Fruit fly (Drosophila melanogaster) whole organism, pupa: Measurements from ENCODE around the gene Ir94d.

Experiments used
- CG10348 ChIP-seq: fragments of 200-800 bp; sonication (Bioruptor generic); IDR thresholded peaks from 2 replicates; pipeline ENCODE4 v1.3.6; 2022; ENCODE audit warnings: missing biosample characterization, missing genetic modification characterization
- CG12605 ChIP-seq: fragments of 200-800 bp; sonication (Bioruptor generic); IDR thresholded peaks from 2 replicates; pipeline ENCODE4 v1.3.6; 2022; ENCODE audit warnings: missing biosample characterization, missing genetic modification characterization
- CG13204 ChIP-seq: fragments of 200-800 bp; sonication (Bioruptor generic); optimal IDR thresholded peaks from 2 replicates; lab custom pipeline; 2018; ENCODE audit warnings: missing biosample characterization, mild to moderate bottlenecking, missing genetic modification characterization, moderate library complexity
- CG14655 ChIP-seq: fragments of 200-800 bp; sonication (Bioruptor generic); optimal IDR thresholded peaks from 3 replicates; lab custom pipeline; 2017; ENCODE audit warnings: mild to moderate bottlenecking, missing biosample characterization, missing genetic modification reagents, missing genetic modification characterization
- CG15710 ChIP-seq: fragments of 200-800 bp; sonication (Bioruptor generic); optimal IDR thresholded peaks from 2 replicates; lab custom pipeline; 2018; ENCODE audit warnings: missing biosample characterization, mild to moderate bottlenecking, missing genetic modification characterization, moderate library complexity
- CG17806 ChIP-seq: fragments of 200-800 bp; sonication (Bioruptor generic); optimal IDR thresholded peaks from 2 replicates; lab custom pipeline; 2018; ENCODE audit warnings: missing biosample characterization, mild to moderate bottlenecking, missing genetic modification characterization, moderate library complexity
- CG32121 ChIP-seq: fragments of 200-800 bp; sonication (Bioruptor generic); IDR thresholded peaks from 2 replicates; pipeline ENCODE4 v1.3.6; 2022; ENCODE audit warnings: missing biosample characterization, missing genetic modification characterization
- CG34367 ChIP-seq: fragments of 200-800 bp; sonication (Bioruptor generic); optimal IDR thresholded peaks from 2 replicates; lab custom pipeline; 2018; ENCODE audit warnings: missing biosample characterization, mild to moderate bottlenecking, missing genetic modification characterization
- CG4496 ChIP-seq: fragments of 200-800 bp; sonication (Bioruptor generic); IDR thresholded peaks from 3 replicates; pipeline ENCODE4 v1.3.6; 2022; ENCODE audit warnings: missing biosample characterization, missing genetic modification characterization
- CG8159 ChIP-seq: fragments of 200-800 bp; sonication (Bioruptor generic); optimal IDR thresholded peaks from 3 replicates; lab custom pipeline; 2018; ENCODE audit warnings: missing biosample characterization, mild to moderate bottlenecking, missing genetic modification characterization, moderate library complexity
- CG8301 ChIP-seq: fragments of 200-800 bp; sonication (Bioruptor generic); optimal IDR thresholded peaks from 2 replicates; lab custom pipeline; 2018; ENCODE audit warnings: missing biosample characterization, mild to moderate bottlenecking, missing genetic modification characterization
- CG9948 ChIP-seq: fragments of 200-800 bp; sonication (Bioruptor generic); optimal IDR thresholded peaks from 2 replicates; lab custom pipeline; 2018; ENCODE audit warnings: missing biosample characterization, mild to moderate bottlenecking, missing genetic modification characterization, moderate library complexity
- D1 ChIP-seq: fragments of 200-800 bp; sonication (Bioruptor generic); optimal IDR thresholded peaks from 2 replicates; lab custom pipeline; 2018; ENCODE audit warnings: missing biosample characterization, mild to moderate bottlenecking, missing genetic modification characterization, moderate library complexity
- EcR ChIP-seq: fragments of 200-800 bp; sonication (Bioruptor generic); optimal IDR thresholded peaks from 3 replicates; lab custom pipeline; 2019; ENCODE audit warnings: missing biosample characterization, missing genetic modification characterization, mild to moderate bottlenecking, moderate library complexity, missing genetic modification reagents
- Ets98B ChIP-seq: fragments of 200-800 bp; sonication (Bioruptor generic); IDR thresholded peaks from 2 replicates; pipeline ENCODE4 v1.3.6; 2022; ENCODE audit warnings: missing biosample characterization, missing genetic modification characterization
- Pif1A ChIP-seq: fragments of 200-800 bp; sonication (Bioruptor generic); optimal IDR thresholded peaks from 3 replicates; lab custom pipeline; 2016; ENCODE audit warnings: missing biosample characterization, missing genetic modification characterization
- Pif1B ChIP-seq: fragments of 200-800 bp; sonication (Bioruptor generic); optimal IDR thresholded peaks from 3 replicates; lab custom pipeline; 2016; ENCODE audit warnings: missing biosample characterization, missing genetic modification characterization
- Snoo ChIP-seq: fragments of 200-800 bp; sonication (Bioruptor generic); optimal IDR thresholded peaks from 3 replicates; lab custom pipeline; 2017; ENCODE audit warnings: missing biosample characterization, mild to moderate bottlenecking, missing genetic modification characterization, inconsistent platforms
- fd96Ca ChIP-seq: fragments of 200-800 bp; sonication (Bioruptor generic); IDR thresholded peaks from 3 replicates; pipeline ENCODE4 v1.3.6; 2022; ENCODE audit warnings: missing biosample characterization, missing genetic modification characterization
- gl ChIP-seq: fragments of 200-800 bp; sonication (Bioruptor generic); optimal IDR thresholded peaks from 2 replicates; lab custom pipeline; 2018; ENCODE audit warnings: missing biosample characterization, mild to moderate bottlenecking, missing genetic modification characterization
- rn ChIP-seq: fragments of 200-800 bp; sonication (Bioruptor generic); IDR thresholded peaks from 2 replicates; pipeline ENCODE4 v1.3.6; 2022; ENCODE audit warnings: missing biosample characterization, missing genetic modification characterization

Gene Ir94d

dm6 chr3R:23393507-23393906 is 9.1 kb upstream of the Ir94d start:
- TF ChIP-seq CG17806 (tag; lab: Kevin White, UChicago) (no peak), CG32121 (peak; percentile 35; the same call in 1 of the 2 replicates), CG14655 (GFP tag; lab: Kevin White, UChicago) (peak; percentile 33), CG8301 (tag; lab: Kevin White, UChicago) (peak; percentile 34), CG15710 (no peak), CG4496 (GFP tag; lab: Robert Waterston, UW) (no peak)

DNA sequence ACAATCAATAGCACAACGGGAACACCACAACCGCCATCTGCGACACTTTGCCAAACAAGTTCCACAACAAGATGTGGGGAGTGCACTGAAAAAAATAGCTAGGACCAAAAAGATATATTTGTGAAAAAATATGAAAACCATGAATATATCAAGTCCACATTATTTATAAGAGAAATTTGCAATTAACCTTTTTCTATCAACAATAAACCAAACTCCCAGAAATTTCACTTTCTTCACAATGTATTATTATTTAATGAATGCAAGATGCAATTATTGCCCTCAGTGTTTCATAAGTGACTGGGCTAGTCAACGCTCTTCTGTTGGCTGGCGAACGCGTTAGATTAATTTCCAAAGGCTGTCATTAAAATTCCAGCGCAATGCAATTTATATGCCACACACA is 6.9 kb upstream of the Ir94d start:
- TF ChIP-seq D1 (tag; lab: Kevin White, UChicago): no peak
- TF ChIP-seq Ets98B: peak; percentile 71
- no peak for TF ChIP-seq Pif1B (GFP tag; lab: Kevin White, UChicago)
- no peak for TF ChIP-seq CG8159 (tag; lab: Kevin White, UChicago)
- TF ChIP-seq CG4496 (GFP tag; lab: Robert Waterston, UW): peak; percentile 67
- peak; percentile 44; the same call in 1 of the 2 replicates for TF ChIP-seq rn (GFP tag; lab: Robert Waterston, UW)
- peak; percentile 69 for TF ChIP-seq CG32121
- TF ChIP-seq CG15710: no peak
- TF ChIP-seq CG14655 (GFP tag; lab: Kevin White, UChicago): peak; percentile 76
- TF ChIP-seq CG12605 (GFP tag; lab: Robert Waterston, UW): peak; percentile 64
- TF ChIP-seq CG9948 (tag; lab: Kevin White, UChicago): peak; percentile 11
- peak; percentile 71 for TF ChIP-seq CG8301 (tag; lab: Kevin White, UChicago)
- 0 out of 3 replicates have a peak, but pooled peaks have one; percentile 28 for TF ChIP-seq fd96Ca
- TF ChIP-seq CG34367 (tag; lab: Kevin White, UChicago): no peak
- no peak for TF ChIP-seq EcR (GFP tag; lab: Kevin White, UChicago)
- peak; percentile 51 for TF ChIP-seq Pif1A
- TF ChIP-seq CG17806 (tag; lab: Kevin White, UChicago): no peak
- no peak for TF ChIP-seq CG13204
- TF ChIP-seq Snoo (tag; lab: Kevin White, UChicago): no peak
- TF ChIP-seq gl (tag; lab: Kevin White, UChicago): no peak

DNA sequence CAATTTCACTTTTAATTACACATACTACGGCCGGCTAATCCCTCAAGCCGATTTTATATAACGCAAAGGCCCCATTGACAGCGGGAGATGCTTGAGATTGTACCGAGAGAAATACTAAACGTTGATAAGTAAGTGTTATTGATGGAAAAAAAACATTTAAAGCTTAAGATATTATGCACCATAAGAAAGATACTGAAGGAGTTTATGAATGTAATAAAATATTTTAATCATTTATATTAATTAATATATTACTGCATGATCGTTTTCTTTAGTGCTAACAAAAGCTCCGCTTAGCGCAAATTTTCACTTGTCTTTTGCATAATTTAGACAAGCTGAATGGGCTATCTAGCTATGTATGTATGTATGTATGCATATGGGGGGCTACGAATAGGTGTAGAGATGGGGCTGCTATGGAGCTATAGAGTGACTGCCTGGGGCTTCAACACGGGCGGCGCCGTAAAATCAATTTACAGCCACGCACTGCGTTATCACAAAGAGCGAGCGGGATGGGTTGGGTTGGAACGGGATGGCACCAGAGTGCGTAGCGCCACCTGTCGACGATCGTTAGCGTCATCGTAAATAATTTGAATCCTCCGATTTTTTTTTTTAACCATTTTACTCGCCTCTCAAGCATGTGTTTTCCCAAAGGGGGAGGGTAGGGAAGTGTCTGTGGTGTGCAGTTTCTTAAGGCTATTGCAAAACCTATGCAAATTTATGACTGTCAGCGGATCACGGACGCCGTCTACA is 5.9 kb upstream of the Ir94d start:
- no peak for TF ChIP-seq EcR (GFP tag; lab: Kevin White, UChicago)
- TF ChIP-seq CG32121: peak; percentile 51; the same call in 1 of the 2 replicates
- peak; percentile 13 for TF ChIP-seq CG17806 (tag; lab: Kevin White, UChicago)
- TF ChIP-seq CG10348: no peak
- no peak for TF ChIP-seq D1 (tag; lab: Kevin White, UChicago)
- 0 out of 3 replicates have a peak, but pooled peaks have one; percentile 9 for TF ChIP-seq fd96Ca
- peak; percentile 8 for TF ChIP-seq CG9948 (tag; lab: Kevin White, UChicago)
- TF ChIP-seq CG12605 (GFP tag; lab: Robert Waterston, UW): 0 out of 2 replicates have a peak, but pooled peaks have one; percentile 18
- peak; percentile 51; the same call in 1 of the 3 replicates for TF ChIP-seq CG4496 (GFP tag; lab: Robert Waterston, UW)
- peak; percentile 32 for TF ChIP-seq CG8301 (tag; lab: Kevin White, UChicago)
- TF ChIP-seq Pif1A: no peak
- TF ChIP-seq CG8159 (tag; lab: Kevin White, UChicago): no peak
- peak; percentile 44 for TF ChIP-seq Ets98B
- TF ChIP-seq CG15710: no peak
- TF ChIP-seq gl (tag; lab: Kevin White, UChicago): no peak
- TF ChIP-seq CG14655 (GFP tag; lab: Kevin White, UChicago): peak; percentile 63
- TF ChIP-seq rn (GFP tag; lab: Robert Waterston, UW): no peak
- no peak for TF ChIP-seq CG34367 (tag; lab: Kevin White, UChicago)
- TF ChIP-seq CG13204: no peak
- TF ChIP-seq Snoo (tag; lab: Kevin White, UChicago): no peak
- no peak for TF ChIP-seq Pif1B (GFP tag; lab: Kevin White, UChicago)

dm6 chr3R:23398979-23399378 is 3.6 kb upstream of the Ir94d start:
- TF ChIP-seq Pif1B (GFP tag; lab: Kevin White, UChicago): no peak
- TF ChIP-seq CG10348: peak; percentile 37; the same call in 1 of the 2 replicates
- no peak for TF ChIP-seq CG15710
- no peak for TF ChIP-seq CG8301 (tag; lab: Kevin White, UChicago)
- TF ChIP-seq CG12605 (GFP tag; lab: Robert Waterston, UW): peak; percentile 24; the same call in 1 of the 2 replicates
- no peak for TF ChIP-seq CG13204
- TF ChIP-seq fd96Ca: peak; percentile 77
- peak; percentile 35; the same call in 1 of the 2 replicates for TF ChIP-seq Ets98B
- TF ChIP-seq Snoo (tag; lab: Kevin White, UChicago): no peak
- TF ChIP-seq CG14655 (GFP tag; lab: Kevin White, UChicago): no peak
- TF ChIP-seq CG17806 (tag; lab: Kevin White, UChicago): no peak
- TF ChIP-seq CG34367 (tag; lab: Kevin White, UChicago): no peak
- peak; percentile 72; the same call in 2 of the 3 replicates for TF ChIP-seq CG4496 (GFP tag; lab: Robert Waterston, UW)
- no peak for TF ChIP-seq D1 (tag; lab: Kevin White, UChicago)
- TF ChIP-seq rn (GFP tag; lab: Robert Waterston, UW): 0 out of 2 replicates have a peak, but pooled peaks have one; percentile 19
- peak; percentile 72 for TF ChIP-seq CG32121
- no peak for TF ChIP-seq EcR (GFP tag; lab: Kevin White, UChicago)
- TF ChIP-seq Pif1A: no peak
- no peak for TF ChIP-seq CG9948 (tag; lab: Kevin White, UChicago)
- TF ChIP-seq CG8159 (tag; lab: Kevin White, UChicago): no peak
- no peak for TF ChIP-seq gl (tag; lab: Kevin White, UChicago)
- TF ChIP-seq, all 21 proteins: peak for 7

DNA sequence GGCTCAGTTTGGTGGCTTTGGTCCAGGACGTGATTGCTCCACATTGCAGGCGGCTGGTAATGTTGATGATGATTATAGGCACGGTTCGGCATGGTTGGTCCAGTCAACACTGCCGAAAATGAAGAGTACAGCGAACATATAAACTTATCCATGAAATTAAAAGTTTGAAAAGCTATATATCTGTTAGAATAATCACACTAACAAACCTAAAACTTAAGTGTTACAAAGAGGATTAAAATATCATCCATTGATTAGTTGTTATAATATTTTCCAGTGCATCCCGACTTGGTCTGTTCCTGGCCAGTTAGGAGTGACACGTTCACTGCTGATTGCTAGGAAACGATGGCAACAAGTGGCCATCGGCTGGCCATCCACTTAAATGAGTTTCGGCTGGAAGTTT is 2.9 kb upstream of the Ir94d start:
- no peak for TF ChIP-seq CG8159 (tag; lab: Kevin White, UChicago)
- TF ChIP-seq CG14655 (GFP tag; lab: Kevin White, UChicago): peak; percentile 7
- TF ChIP-seq EcR (GFP tag; lab: Kevin White, UChicago): no peak
- no peak for TF ChIP-seq gl (tag; lab: Kevin White, UChicago)
- TF ChIP-seq CG32121: peak; percentile 36; the same call in 1 of the 2 replicates
- no peak for TF ChIP-seq CG15710
- TF ChIP-seq CG13204: no peak
- no peak for TF ChIP-seq CG34367 (tag; lab: Kevin White, UChicago)
- no peak for TF ChIP-seq CG12605 (GFP tag; lab: Robert Waterston, UW)
- TF ChIP-seq CG4496 (GFP tag; lab: Robert Waterston, UW): 0 out of 3 replicates have a peak, but pooled peaks have one; percentile 13
- no peak for TF ChIP-seq CG17806 (tag; lab: Kevin White, UChicago)
- TF ChIP-seq Ets98B: peak; percentile 53
- no peak for TF ChIP-seq D1 (tag; lab: Kevin White, UChicago)
- no peak for TF ChIP-seq CG9948 (tag; lab: Kevin White, UChicago)
- TF ChIP-seq Snoo (tag; lab: Kevin White, UChicago): no peak
- TF ChIP-seq Pif1B (GFP tag; lab: Kevin White, UChicago): no peak
- TF ChIP-seq CG10348: no peak
- peak; percentile 3 for TF ChIP-seq CG8301 (tag; lab: Kevin White, UChicago)
- TF ChIP-seq, all 21 proteins: peak for 5
